Worm (Caenorhabditis elegans) whole organism, L2 larva: ENCODE results near the gene Y32F6B.9.

Source experiments
- F13H6.1 ChIP-seq: sonication (generic microtip); optimal IDR thresholded peaks from 2 replicates; lab custom pipeline; 2016; ENCODE audit warnings: missing genetic modification characterization, missing compliant biosample characterization
- ZK546.5 ChIP-seq: sonication (generic microtip); optimal IDR thresholded peaks from 2 replicates; lab custom pipeline; 2017; ENCODE audit warnings: missing biosample characterization, missing genetic modification characterization
- aly-2 ChIP-seq: fragments of 150-350 bp; optimal IDR thresholded peaks from 2 replicates; lab custom pipeline; 2014; ENCODE audit warnings: missing biosample characterization, missing genetic modification characterization
- lin-13 ChIP-seq: fragments of 150-350 bp; optimal IDR thresholded peaks from 2 replicates; lab custom pipeline; 2014; ENCODE audit warnings: missing biosample characterization, missing genetic modification reagents, missing genetic modification characterization
- mdl-1 ChIP-seq, 2 experiments: fragments of 150-350 bp in 1 of 2; sonication (generic microtip) in 1 of 2; optimal IDR thresholded peaks; 2 replicates each; lab custom pipeline; 2017; ENCODE audit warnings: missing biosample characterization in 2 of 2, missing genetic modification characterization in 2 of 2
- nhr-23 ChIP-seq: fragments of 150-350 bp; optimal IDR thresholded peaks from 2 replicates; lab custom pipeline; 2014; ENCODE audit warnings: missing biosample characterization, missing genetic modification reagents, missing genetic modification characterization
- unc-62 ChIP-seq: fragments of 150-350 bp; optimal IDR thresholded peaks from 2 replicates; lab custom pipeline; 2014; ENCODE audit warnings: missing biosample characterization, missing genetic modification reagents, missing genetic modification characterization
- ztf-11 ChIP-seq: sonication (generic microtip); optimal IDR thresholded peaks from 2 replicates; lab custom pipeline; 2017; ENCODE audit warnings: missing biosample characterization, missing genetic modification characterization

DNA sequence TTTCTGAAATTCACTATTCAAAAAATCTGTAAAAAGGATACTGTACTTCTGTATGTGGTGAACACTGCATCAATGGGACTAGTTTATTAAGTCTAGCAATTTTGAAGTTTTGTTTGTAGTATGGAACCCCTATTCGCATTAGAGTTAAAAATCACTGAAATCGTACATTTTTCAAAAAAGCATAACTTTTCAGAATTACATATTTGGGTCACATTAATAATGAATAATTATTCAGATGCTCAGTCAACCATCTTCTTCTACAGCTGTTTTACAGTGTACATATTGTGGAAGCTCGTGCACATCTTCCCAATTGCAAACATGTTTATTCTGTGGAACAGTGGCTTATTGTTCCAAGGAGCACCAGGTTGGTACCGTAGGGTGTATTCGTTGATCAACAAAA, 9.8 kb upstream of the Y32F6B.9 start:
- TF ChIP-seq F13H6.1 (tag; lab: Kevin White, UChicago) (no peak), aly-2 (no peak), ZK546.5 (no peak), mdl-1 (tag; optimal IDR thresholded peaks at IDR 0.05; lab: Kevin White, UChicago) (no peak), lin-13 (GFP tag; lab: Kevin White, UChicago) (no peak), unc-62 (GFP tag; lab: Kevin White, UChicago) (no peak), ztf-11 (tag; lab: Kevin White, UChicago) (no peak), nhr-23 (no peak)
